Worm (Caenorhabditis elegans): ENCODE measurements around the gene F10D7.5.

F10D7.5 gene

ce11 chrX:17378996-17379395 lies 12.4 kb downstream of the F10D7.5 start:
- TF ChIP-seq pax-1 (tag; optimal IDR thresholded peaks at IDR 0.05) = no peak
- TF ChIP-seq C38D4.7 (GFP tag; optimal IDR thresholded peaks at IDR 0.05) = no peak
- TF ChIP-seq pag-3 (tag; optimal IDR thresholded peaks at IDR 0.05; ENCODE audit: borderline replicate concordance) = no peak
- no peak for TF ChIP-seq pha-4 (tag; optimal IDR thresholded peaks at IDR 0.05)
- no peak for TF ChIP-seq nhr-11 (tag; optimal IDR thresholded peaks at IDR 0.05)
- TF ChIP-seq unc-55 (GFP tag; optimal IDR thresholded peaks at IDR 0.05) = no peak
- no peak for TF ChIP-seq T23F11.4 (GFP tag; optimal IDR thresholded peaks at IDR 0.05)
- no peak for TF ChIP-seq pha-2 (tag; optimal IDR thresholded peaks at IDR 0.05)
- no peak for TF ChIP-seq hlh-13 (GFP tag; optimal IDR thresholded peaks at IDR 0.05)
- TF ChIP-seq madf-2 (tag; optimal IDR thresholded peaks at IDR 0.05) = no peak
- no peak for TF ChIP-seq ets-4 (tag; optimal IDR thresholded peaks at IDR 0.05)
- no peak for TF ChIP-seq Y22D7AL.16 (tag; optimal IDR thresholded peaks at IDR 0.05)
- TF ChIP-seq ceh-18 (tag; optimal IDR thresholded peaks at IDR 0.05) = no peak
- no peak for TF ChIP-seq dve-1 (tag; optimal IDR thresholded peaks at IDR 0.05)
- no peak for TF ChIP-seq fkh-6 (tag; optimal IDR thresholded peaks at IDR 0.05)
- TF ChIP-seq rnt-1 (tag; optimal IDR thresholded peaks at IDR 0.05) = no peak
- TF ChIP-seq fkh-10 (GFP tag; optimal IDR thresholded peaks at IDR 0.05) = no peak

ce11 chrX:17375877-17376276 lies 15.5 kb downstream of the F10D7.5 start:
- TF ChIP-seq eyg-1 (tag; optimal IDR thresholded peaks at IDR 0.05) (no peak), che-1 (tag; optimal IDR thresholded peaks at IDR 0.05) (no peak), nhr-11 (tag; optimal IDR thresholded peaks at IDR 0.05) (no peak), elt-2 (tag; optimal IDR thresholded peaks at IDR 0.05) (peak; percentile 31)

- no peak for TF ChIP-seq odd-2 (tag; optimal IDR thresholded peaks at IDR 0.05)
Measured at ce11 chrX:17374534-17374933, 16.9 kb downstream of the F10D7.5 start, which contains the start of gene F10D7.3. TSS of gene F10D7.3 (minus strand) at chrX:17374634.

ce11 chrX:17373955-17374354 lies 17.5 kb downstream of the F10D7.5 start:
- no peak for TF ChIP-seq ttx-3 (tag; optimal IDR thresholded peaks at IDR 0.05)
- no peak for TF ChIP-seq gmeb-2 (tag; optimal IDR thresholded peaks at IDR 0.05)
- no peak for TF ChIP-seq hlh-30 (tag; optimal IDR thresholded peaks at IDR 0.05; ENCODE audit: insufficient read depth)
- no peak for TF ChIP-seq ceh-14 (tag; optimal IDR thresholded peaks at IDR 0.05)
- no peak for TF ChIP-seq ceh-31 (tag; optimal IDR thresholded peaks at IDR 0.05)
- no peak for TF ChIP-seq unc-42 (tag; optimal IDR thresholded peaks at IDR 0.05)

- TF ChIP-seq ceh-31 (tag; optimal IDR thresholded peaks at IDR 0.05) = peak; percentile 23
- no peak for TF ChIP-seq rnt-1 (tag; optimal IDR thresholded peaks at IDR 0.05)
- peak; percentile 46 for TF ChIP-seq sdc-2 (tag; optimal IDR thresholded peaks at IDR 0.05)
- peak; percentile 49 for TF ChIP-seq hlh-6 (tag; optimal IDR thresholded peaks at IDR 0.05)
- peak; percentile 1 for TF ChIP-seq C08G9.2 (tag; optimal IDR thresholded peaks at IDR 0.05)
- TF ChIP-seq sox-2 (GFP tag; IDR thresholded peaks at IDR 0.05) = peak; percentile 58
- no peak for TF ChIP-seq pha-2 (tag; optimal IDR thresholded peaks at IDR 0.05)
- no peak for TF ChIP-seq lin-11 (tag; optimal IDR thresholded peaks at IDR 0.05)
- TF ChIP-seq pat-9 (tag; optimal IDR thresholded peaks at IDR 0.05) = no peak
- TF ChIP-seq nfya-1 (tag; optimal IDR thresholded peaks at IDR 0.05) = peak; percentile 73
- peak; percentile 20 for TF ChIP-seq tbx-2 (tag; optimal IDR thresholded peaks at IDR 0.05)
- peak; percentile 48 for TF ChIP-seq unc-55 (GFP tag; optimal IDR thresholded peaks at IDR 0.05)
Measured at ce11 chrX:17369514-17369913, 21.9 kb downstream of the F10D7.5 start.
